Worm (Caenorhabditis elegans): Measurements from ENCODE around the gene fbxb-75.

fbxb-75 gene

ce11 chrIV:4463132-4463531 is 22.2 kb upstream of the fbxb-75 start, which contains the start of gene M01H9.2:
M01H9.2 (minus strand) TSS chrIV:4463232.
- no peak for TF ChIP-seq ref-1 (GFP tag; conservative IDR thresholded peaks at IDR 0.05)
- no peak for TF ChIP-seq tab-1 (GFP tag; IDR thresholded peaks at IDR 0.05)
- TF ChIP-seq cog-1 (tag; optimal IDR thresholded peaks at IDR 0.05), result no peak
- TF ChIP-seq flt-1 (GFP tag; IDR thresholded peaks at IDR 0.05), result no peak
- no peak for TF ChIP-seq ztf-29 (GFP tag; IDR thresholded peaks at IDR 0.05)
- TF ChIP-seq klf-2 (GFP tag; conservative IDR thresholded peaks at IDR 0.05), result no peak
- TF ChIP-seq T22C8.4 (GFP tag; IDR thresholded peaks at IDR 0.05), result no peak
- TF ChIP-seq med-1 (GFP tag; optimal IDR thresholded peaks at IDR 0.05; ENCODE audit: insufficient read depth), result no peak
- no peak for TF ChIP-seq ztf-23 (GFP tag; IDR thresholded peaks at IDR 0.05)

ce11 chrIV:4459342-4459741 is 18.4 kb upstream of the fbxb-75 start:
- no peak for TF ChIP-seq cog-1 (tag; optimal IDR thresholded peaks at IDR 0.05)
- TF ChIP-seq tab-1 (GFP tag; IDR thresholded peaks at IDR 0.05), result no peak
- TF ChIP-seq T22C8.4 (GFP tag; IDR thresholded peaks at IDR 0.05), result no peak
- no peak for TF ChIP-seq klf-2 (GFP tag; conservative IDR thresholded peaks at IDR 0.05)
- no peak for TF ChIP-seq ztf-29 (GFP tag; IDR thresholded peaks at IDR 0.05)
- no peak for TF ChIP-seq med-1 (GFP tag; optimal IDR thresholded peaks at IDR 0.05; ENCODE audit: insufficient read depth)
- TF ChIP-seq flt-1 (GFP tag; IDR thresholded peaks at IDR 0.05), result no peak
- no peak for TF ChIP-seq ztf-23 (GFP tag; IDR thresholded peaks at IDR 0.05)
- TF ChIP-seq ref-1 (GFP tag; conservative IDR thresholded peaks at IDR 0.05), result no peak

- TF ChIP-seq ref-1 (GFP tag; conservative IDR thresholded peaks at IDR 0.05), result no peak
- no peak for TF ChIP-seq klf-2 (GFP tag; conservative IDR thresholded peaks at IDR 0.05)
- no peak for TF ChIP-seq med-1 (GFP tag; optimal IDR thresholded peaks at IDR 0.05; ENCODE audit: insufficient read depth)
- no peak for TF ChIP-seq flt-1 (GFP tag; IDR thresholded peaks at IDR 0.05)
- no peak for TF ChIP-seq ztf-23 (GFP tag; IDR thresholded peaks at IDR 0.05)
- TF ChIP-seq cog-1 (tag; optimal IDR thresholded peaks at IDR 0.05), result no peak
- TF ChIP-seq ztf-29 (GFP tag; IDR thresholded peaks at IDR 0.05), result no peak
- TF ChIP-seq tab-1 (GFP tag; IDR thresholded peaks at IDR 0.05), result no peak
- TF ChIP-seq T22C8.4 (GFP tag; IDR thresholded peaks at IDR 0.05), result no peak
These were observed 15.7 kb upstream of the fbxb-75 start for ce11 chrIV:4456658-4457057.

- TF ChIP-seq cog-1 (tag; optimal IDR thresholded peaks at IDR 0.05), result peak; percentile 19
- TF ChIP-seq tab-1 (GFP tag; IDR thresholded peaks at IDR 0.05), result no peak
- TF ChIP-seq flt-1 (GFP tag; IDR thresholded peaks at IDR 0.05), result 0 out of 2 replicates have a peak, but pooled peaks have one; percentile 13
- TF ChIP-seq ref-1 (GFP tag; conservative IDR thresholded peaks at IDR 0.05), result no peak
- no peak for TF ChIP-seq med-1 (GFP tag; optimal IDR thresholded peaks at IDR 0.05; ENCODE audit: insufficient read depth)
- no peak for TF ChIP-seq T22C8.4 (GFP tag; IDR thresholded peaks at IDR 0.05)
- TF ChIP-seq ztf-29 (GFP tag; IDR thresholded peaks at IDR 0.05), result no peak
- TF ChIP-seq ztf-23 (GFP tag; IDR thresholded peaks at IDR 0.05), result no peak
- TF ChIP-seq klf-2 (GFP tag; conservative IDR thresholded peaks at IDR 0.05), result 0 out of 2 replicates have a peak, but pooled peaks have one; percentile 42
These were observed 13.6 kb upstream of the fbxb-75 start, which contains the start of gene R08C7.11 for ce11 chrIV:4454330-4455173. R08C7.11 (minus strand) TSS chrIV:4454937.

ce11 chrIV:4451576-4451975 is 10.6 kb upstream of the fbxb-75 start, which contains the start of gene R08C7.1:
R08C7.1 (plus strand) TSS chrIV:4451876.
- no peak for TF ChIP-seq flt-1 (GFP tag; IDR thresholded peaks at IDR 0.05)
- TF ChIP-seq tab-1 (GFP tag; IDR thresholded peaks at IDR 0.05), result no peak
- no peak for TF ChIP-seq med-1 (GFP tag; optimal IDR thresholded peaks at IDR 0.05; ENCODE audit: insufficient read depth)
- no peak for TF ChIP-seq ztf-23 (GFP tag; IDR thresholded peaks at IDR 0.05)
- TF ChIP-seq T22C8.4 (GFP tag; IDR thresholded peaks at IDR 0.05), result no peak
- TF ChIP-seq ref-1 (GFP tag; conservative IDR thresholded peaks at IDR 0.05), result no peak
- TF ChIP-seq cog-1 (tag; optimal IDR thresholded peaks at IDR 0.05), result no peak
- no peak for TF ChIP-seq ztf-29 (GFP tag; IDR thresholded peaks at IDR 0.05)
- no peak for TF ChIP-seq klf-2 (GFP tag; conservative IDR thresholded peaks at IDR 0.05)

ce11 chrIV:4449843-4450242 is 8.9 kb upstream of the fbxb-75 start:
- TF ChIP-seq cog-1 (tag; optimal IDR thresholded peaks at IDR 0.05) (no peak), ztf-29 (GFP tag; IDR thresholded peaks at IDR 0.05) (no peak), tab-1 (GFP tag; IDR thresholded peaks at IDR 0.05) (no peak), T22C8.4 (GFP tag; IDR thresholded peaks at IDR 0.05) (no peak), klf-2 (GFP tag; conservative IDR thresholded peaks at IDR 0.05) (no peak), flt-1 (GFP tag; IDR thresholded peaks at IDR 0.05) (no peak), ref-1 (GFP tag; conservative IDR thresholded peaks at IDR 0.05) (no peak), med-1 (GFP tag; optimal IDR thresholded peaks at IDR 0.05; ENCODE audit: insufficient read depth) (no peak), ztf-23 (GFP tag; IDR thresholded peaks at IDR 0.05) (no peak)

- TF ChIP-seq flt-1 (GFP tag; IDR thresholded peaks at IDR 0.05) (no peak), ztf-23 (GFP tag; IDR thresholded peaks at IDR 0.05) (no peak), cog-1 (tag; optimal IDR thresholded peaks at IDR 0.05) (no peak)
These were observed 8.5 kb upstream of the fbxb-75 start, which contains the start of gene R08C7.12 for ce11 chrIV:4449439-4449838. R08C7.12 (plus strand) TSS chrIV:4449739.

- TF ChIP-seq klf-2 (GFP tag; conservative IDR thresholded peaks at IDR 0.05) (no peak), flt-1 (GFP tag; IDR thresholded peaks at IDR 0.05) (no peak), ref-1 (GFP tag; conservative IDR thresholded peaks at IDR 0.05) (no peak), ztf-23 (GFP tag; IDR thresholded peaks at IDR 0.05) (no peak), ztf-29 (GFP tag; IDR thresholded peaks at IDR 0.05) (no peak), cog-1 (tag; optimal IDR thresholded peaks at IDR 0.05) (no peak), med-1 (GFP tag; optimal IDR thresholded peaks at IDR 0.05; ENCODE audit: insufficient read depth) (no peak), T22C8.4 (GFP tag; IDR thresholded peaks at IDR 0.05) (no peak), tab-1 (GFP tag; IDR thresholded peaks at IDR 0.05) (no peak)
These were observed 7.4 kb upstream of the fbxb-75 start for ce11 chrIV:4448343-4448742.

- TF ChIP-seq T22C8.4 (GFP tag; IDR thresholded peaks at IDR 0.05) (no peak), klf-2 (GFP tag; conservative IDR thresholded peaks at IDR 0.05) (no peak), ref-1 (GFP tag; conservative IDR thresholded peaks at IDR 0.05) (no peak)
These were observed 6.4 kb upstream of the fbxb-75 start for ce11 chrIV:4447367-4447766.

ce11 chrIV:4447284-4447366 is 6.1 kb upstream of the fbxb-75 start, which contains the start of gene chat-1:
chat-1 (plus strand) TSS chrIV:4447331.
- TF ChIP-seq klf-2 (GFP tag; conservative IDR thresholded peaks at IDR 0.05) (no peak), T22C8.4 (GFP tag; IDR thresholded peaks at IDR 0.05) (0 out of 2 replicates have a peak, but pooled peaks have one; percentile 1)

Data from whole organism, midembryonic.